Fruit fly (Drosophila melanogaster) whole organism, wandering third instar larva: Measurements from ENCODE around the gene Flacc.
A peak's percentile ranks its signal among the peaks of the same experiment; 100 is the strongest.

Experiments used
- Abd-B ChIP-seq: fragments of >200 bp; optimal IDR thresholded peaks from 2 replicates; lab custom pipeline; 2017; ENCODE audit warnings: missing biosample characterization, missing genetic modification characterization
- CG32264 ChIP-seq: fragments of 200-800 bp; sonication (Bioruptor generic); optimal IDR thresholded peaks from 2 replicates; lab custom pipeline; 2016; ENCODE audit warnings: missing biosample characterization, missing genetic modification characterization
- CG9705 ChIP-seq: fragments of 200-800 bp; sonication (Bioruptor generic); optimal IDR thresholded peaks from 2 replicates; lab custom pipeline; 2018; ENCODE audit warnings: missing biosample characterization, mild to moderate bottlenecking, missing genetic modification characterization
- CrebA ChIP-seq: fragments of 200-800 bp; sonication (Bioruptor generic); optimal IDR thresholded peaks from 2 replicates; lab custom pipeline; 2016; ENCODE audit warnings: missing biosample characterization, mild to moderate bottlenecking, missing genetic modification characterization, borderline replicate concordance
- Dfd ChIP-seq: fragments of >200 bp; optimal IDR thresholded peaks from 2 replicates; lab custom pipeline; 2017; ENCODE audit warnings: missing biosample characterization, missing genetic modification characterization
- Dif ChIP-seq: fragments of 200-275, 200-300 bp; sonication (Bioruptor generic); optimal IDR thresholded peaks from 2 replicates; lab custom pipeline; 2018; ENCODE audit warnings: missing biosample characterization, missing genetic modification characterization; ENCODE audit not compliant: partially characterized antibody
- GATAd ChIP-seq: sonication (Bioruptor generic); optimal IDR thresholded peaks from 2 replicates; lab custom pipeline; 2016; ENCODE audit warnings: missing biosample characterization, missing genetic modification characterization
- HLH106 ChIP-seq: fragments of 200-800 bp; optimal IDR thresholded peaks from 3 replicates; lab custom pipeline; 2019; ENCODE audit warnings: missing biosample characterization, mild to moderate bottlenecking, missing genetic modification characterization, moderate library complexity
- Hnf4 ChIP-seq: fragments of 200-800 bp; sonication (Bioruptor generic); optimal IDR thresholded peaks from 2 replicates; lab custom pipeline; 2016; ENCODE audit warnings: missing biosample characterization, mild to moderate bottlenecking, missing genetic modification characterization
- Hr78 ChIP-seq: fragments of >200 bp; optimal IDR thresholded peaks from 2 replicates; lab custom pipeline; 2017; ENCODE audit warnings: missing biosample characterization, missing genetic modification characterization
- Hr83 ChIP-seq: fragments of 200-300 bp; sonication (Bioruptor generic); optimal IDR thresholded peaks from 2 replicates; lab custom pipeline; 2016; ENCODE audit warnings: missing biosample characterization, mild to moderate bottlenecking, missing genetic modification characterization, moderate library complexity; ENCODE audit not compliant: poor library complexity, severe bottlenecking
- Jra ChIP-seq: sonication (Bioruptor generic); optimal IDR thresholded peaks from 2 replicates; lab custom pipeline; 2016; ENCODE audit warnings: missing biosample characterization, missing genetic modification characterization
- Mio ChIP-seq: sonication (Bioruptor generic); optimal IDR thresholded peaks from 2 replicates; lab custom pipeline; 2016; ENCODE audit warnings: missing biosample characterization, missing genetic modification characterization
- Myc ChIP-seq: fragments of >200 bp; optimal IDR thresholded peaks from 2 replicates; lab custom pipeline; 2017
- N ChIP-seq: fragments of >200 bp; optimal IDR thresholded peaks from 2 replicates; lab custom pipeline; 2018; ENCODE audit warnings: missing biosample characterization, missing external identifiers, missing genetic modification characterization
- OdsH ChIP-seq: fragments of 200-800 bp; sonication (Bioruptor generic); optimal IDR thresholded peaks from 2 replicates; lab custom pipeline; 2016; ENCODE audit warnings: missing biosample characterization, mild to moderate bottlenecking, missing genetic modification characterization
- Rel ChIP-seq, 2 experiments: fragments of 200-800 bp; sonication (Bioruptor generic) in 1 of 2; optimal IDR thresholded peaks; 2 replicates in 1 of 2; 3 replicates in 1 of 2; lab custom pipeline; 2016 to 2019; ENCODE audit warnings: mild to moderate bottlenecking in 2 of 2, missing biosample characterization in 2 of 2, missing genetic modification characterization in 2 of 2, moderate library complexity in 1 of 2
- Sp1 ChIP-seq: fragments of 200-800 bp; sonication (Bioruptor generic); optimal IDR thresholded peaks from 3 replicates; lab custom pipeline; 2019; ENCODE audit warnings: missing biosample characterization, mild to moderate bottlenecking, missing genetic modification characterization, moderate library complexity
- Vsx2 ChIP-seq: fragments of 200-300, 225-300 bp; sonication (Bioruptor generic); optimal IDR thresholded peaks from 2 replicates; lab custom pipeline; 2018; ENCODE audit warnings: missing biosample characterization, missing genetic modification characterization; ENCODE audit not compliant: partially characterized antibody
- br ChIP-seq: fragments of 200-800 bp; sonication (Bioruptor generic); optimal IDR thresholded peaks from 2 replicates; lab custom pipeline; 2016; ENCODE audit warnings: missing biosample characterization, missing genetic modification characterization
- brk ChIP-seq: fragments of 200-800 bp; sonication (Bioruptor generic); optimal IDR thresholded peaks from 2 replicates; lab custom pipeline; 2016; ENCODE audit warnings: missing biosample characterization, mild to moderate bottlenecking, missing genetic modification characterization
- dl ChIP-seq, 2 experiments: fragments of 175-275, 200-275 bp in 1 of 2; fragments of 200-275 bp in 1 of 2; sonication (Bioruptor generic); optimal IDR thresholded peaks; lab custom pipeline; 2018; ENCODE audit warnings: mild to moderate bottlenecking in 2 of 2, missing biosample characterization in 2 of 2, missing genetic modification characterization in 2 of 2, moderate library complexity in 2 of 2; ENCODE audit not compliant: partially characterized antibody in 2 of 2, insufficient read depth in 1 of 2
- dmrt93B ChIP-seq: fragments of 200-800 bp; sonication (Bioruptor generic); optimal IDR thresholded peaks from 2 replicates; lab custom pipeline; 2018; ENCODE audit warnings: missing biosample characterization, mild to moderate bottlenecking, missing genetic modification characterization
- dsf ChIP-seq: sonication (Bioruptor generic); optimal IDR thresholded peaks from 2 replicates; lab custom pipeline; 2016; ENCODE audit warnings: missing biosample characterization, missing genetic modification characterization, borderline replicate concordance
- ey ChIP-seq: fragments of 200-800 bp; sonication (Bioruptor generic); optimal IDR thresholded peaks from 2 replicates; lab custom pipeline; 2016; ENCODE audit warnings: missing biosample characterization, missing genetic modification characterization
- foxo ChIP-seq, 2 experiments: fragments of 200-800 bp; sonication (Bioruptor generic); optimal IDR thresholded peaks; 2 replicates in 1 of 2; 3 replicates in 1 of 2; lab custom pipeline; 2016 to 2017; ENCODE audit warnings: missing biosample characterization in 2 of 2, missing genetic modification characterization in 2 of 2
- fru ChIP-seq: fragments of 200-800 bp; sonication (Bioruptor generic); optimal IDR thresholded peaks from 3 replicates; lab custom pipeline; 2016; ENCODE audit warnings: missing biosample characterization, mild to moderate bottlenecking, missing genetic modification characterization
- h ChIP-seq: fragments of 200-800 bp; sonication (Bioruptor generic); optimal IDR thresholded peaks from 3 replicates; lab custom pipeline; 2016; ENCODE audit warnings: missing biosample characterization, mild to moderate bottlenecking, missing genetic modification characterization
- jim ChIP-seq: fragments of 175-275, 200-325 bp; sonication (Bioruptor generic); optimal IDR thresholded peaks from 2 replicates; lab custom pipeline; 2016; ENCODE audit warnings: missing biosample characterization, mild to moderate bottlenecking, missing genetic modification characterization
- lola ChIP-seq: fragments of >200 bp; optimal IDR thresholded peaks from 2 replicates; lab custom pipeline; 2017; ENCODE audit warnings: missing biosample characterization, missing genetic modification characterization
- pan ChIP-seq: fragments of >200 bp; optimal IDR thresholded peaks from 2 replicates; lab custom pipeline; 2017
- psq ChIP-seq: fragments of 200-800 bp; sonication (Bioruptor generic); optimal IDR thresholded peaks from 3 replicates; lab custom pipeline; 2017; ENCODE audit warnings: missing biosample characterization, mild to moderate bottlenecking, missing genetic modification characterization, moderate library complexity
- rgr ChIP-seq: fragments of 200-800 bp; sonication (Bioruptor generic); optimal IDR thresholded peaks from 3 replicates; lab custom pipeline; 2016; ENCODE audit warnings: missing biosample characterization, mild to moderate bottlenecking, missing genetic modification characterization
- sage ChIP-seq: fragments of 200-800 bp; sonication (Bioruptor generic); optimal IDR thresholded peaks from 2 replicates; lab custom pipeline; 2016; ENCODE audit warnings: missing biosample characterization, mild to moderate bottlenecking, missing genetic modification characterization
- sv ChIP-seq: fragments of 200-800 bp; sonication (Bioruptor generic); optimal IDR thresholded peaks from 3 replicates; lab custom pipeline; 2016; ENCODE audit warnings: missing biosample characterization, missing genetic modification characterization
- tai ChIP-seq: sonication (Bioruptor generic); optimal IDR thresholded peaks from 2 replicates; lab custom pipeline; 2016; ENCODE audit warnings: missing biosample characterization, missing genetic modification characterization
- usp ChIP-seq: fragments of >200 bp; optimal IDR thresholded peaks from 2 replicates; lab custom pipeline; 2017; ENCODE audit warnings: missing biosample characterization, missing genetic modification characterization
- woc ChIP-seq: sonication (Bioruptor generic); optimal IDR thresholded peaks from 2 replicates; lab custom pipeline; 2016; ENCODE audit warnings: missing biosample characterization, mild to moderate bottlenecking, missing genetic modification characterization

Flacc gene

DNA sequence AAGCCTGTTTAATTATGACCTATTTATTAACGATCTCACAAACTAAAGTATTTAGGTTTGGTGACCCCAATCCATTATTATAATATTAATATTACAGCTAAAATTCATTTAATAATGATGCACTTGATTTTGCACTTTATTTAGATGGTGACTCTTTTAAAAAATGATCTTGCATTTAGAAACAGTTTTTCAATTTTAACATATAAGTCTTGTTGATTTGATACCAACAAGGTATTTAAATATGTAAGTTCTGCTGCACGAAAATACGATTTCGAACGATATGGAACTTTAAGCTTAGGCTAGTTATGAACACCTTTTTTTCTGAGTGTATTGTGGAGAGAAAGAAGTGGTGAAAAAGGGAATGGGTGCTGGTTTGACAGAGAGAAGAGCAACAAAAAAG, 20.7 kb upstream of the Flacc start:
- TF ChIP-seq Dfd (GFP tag; lab: Kevin White, UChicago) (no peak), Rel (GFP tag; optimal IDR thresholded peaks at IDR 0.05; lab: Kevin White, UChicago) (no peak), Rel (tag; optimal IDR thresholded peaks at IDR 0.05; lab: Kevin White, UChicago) (no peak), Hr78 (GFP tag; lab: Kevin White, UChicago) (no peak), tai (GFP tag; lab: Kevin White, UChicago) (no peak), psq (GFP tag; lab: Kevin White, UChicago) (peak; percentile 50), ey (GFP tag; lab: Kevin White, UChicago) (peak; percentile 6), br (GFP tag; lab: Kevin White, UChicago) (no peak), foxo (GFP tag; optimal IDR thresholded peaks at IDR 0.05; lab: Kevin White, UChicago) (peak in 1 of 2 experiments; percentile 40), lola (no peak), pan (lab: Kevin White, UChicago) (no peak), h (peak; percentile 37), Abd-B (GFP tag; lab: Kevin White, UChicago) (no peak), usp (no peak), fru (GFP tag; lab: Kevin White, UChicago) (peak; percentile 36), Jra (no peak), CG32264 (GFP tag; lab: Kevin White, UChicago) (no peak), CG9705 (GFP tag; lab: Kevin White, UChicago) (no peak), woc (peak; percentile 19), HLH106 (tag; lab: Kevin White, UChicago) (peak; percentile 46), GATAd (GFP tag; lab: Kevin White, UChicago) (no peak), dmrt93B (peak; percentile 0), Myc (lab: Kevin White, UChicago) (no peak), Dif (GFP tag; lab: Kevin White, UChicago) (no peak), Vsx2 (GFP tag; lab: Kevin White, UChicago) (no peak), CrebA (GFP tag; lab: Kevin White, UChicago) (no peak), dsf (no peak), dl (GFP tag; optimal IDR thresholded peaks at IDR 0.05; lab: Kevin White, UChicago; ENCODE audit: insufficient read depth in 1 of 2, partially characterized antibody in 2 of 2) (no peak), OdsH (GFP tag; lab: Kevin White, UChicago) (peak; percentile 18), Sp1 (GFP tag; lab: Kevin White, UChicago) (peak; percentile 61), sv (GFP tag; lab: Kevin White, UChicago) (no peak), jim (no peak), Hr83 (no peak), N (no peak), Hnf4 (GFP tag; lab: Kevin White, UChicago) (no peak), rgr (no peak), Mio (GFP tag; lab: Kevin White, UChicago) (no peak), sage (no peak), brk (GFP tag; lab: Kevin White, UChicago) (no peak)

DNA sequence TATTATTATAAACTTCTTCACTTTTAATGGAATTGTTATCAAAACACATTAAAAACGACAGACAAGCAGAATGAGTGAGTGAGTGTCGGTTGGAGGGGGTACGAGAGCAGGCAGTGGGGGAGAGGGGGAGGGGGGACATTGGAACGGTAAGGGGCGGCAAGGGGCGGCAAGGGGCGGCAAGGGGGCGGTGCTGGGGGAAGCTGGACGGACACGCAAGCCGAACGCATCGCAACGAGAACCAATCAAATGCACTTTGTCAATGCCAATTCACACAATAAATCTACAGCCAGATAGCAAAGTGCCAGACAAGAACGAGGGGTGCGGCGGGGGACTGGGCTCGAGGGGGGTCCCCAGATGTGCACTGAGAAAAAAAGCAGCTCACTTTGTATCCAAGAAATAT, 20.3 kb upstream of the Flacc start:
- TF ChIP-seq HLH106 (tag; lab: Kevin White, UChicago) (no peak), foxo (GFP tag; optimal IDR thresholded peaks at IDR 0.05; lab: Kevin White, UChicago) (no peak), Rel (GFP tag; optimal IDR thresholded peaks at IDR 0.05; lab: Kevin White, UChicago) (no peak), Rel (tag; optimal IDR thresholded peaks at IDR 0.05; lab: Kevin White, UChicago) (peak; percentile 21), usp (no peak), Dfd (GFP tag; lab: Kevin White, UChicago) (peak; percentile 21)
- TF ChIP-seq, all 38 proteins: peak for 2

DNA sequence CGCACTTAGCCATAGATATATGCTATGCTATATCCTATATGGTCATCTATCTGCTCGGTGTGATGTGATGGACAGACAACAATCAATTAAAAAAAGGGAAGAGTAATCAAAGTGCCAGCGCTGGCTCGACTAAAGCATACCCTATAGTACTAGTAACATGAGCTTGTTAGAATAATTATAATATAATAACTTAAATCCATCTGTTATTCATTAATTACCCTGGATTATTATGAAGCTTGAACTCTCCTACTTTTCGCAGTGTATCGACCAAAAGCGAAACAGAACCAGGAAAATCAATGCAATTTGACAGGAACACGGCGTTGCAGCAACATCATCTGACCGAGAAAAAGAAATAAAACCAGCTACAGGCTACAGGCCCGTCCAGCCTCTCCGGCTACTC, 19.9 kb upstream of the Flacc start:
- TF ChIP-seq Dif (GFP tag; lab: Kevin White, UChicago) (no peak), HLH106 (tag; lab: Kevin White, UChicago) (no peak), OdsH (GFP tag; lab: Kevin White, UChicago) (no peak), CG9705 (GFP tag; lab: Kevin White, UChicago) (no peak), Myc (lab: Kevin White, UChicago) (no peak), psq (GFP tag; lab: Kevin White, UChicago) (no peak), dl (GFP tag; optimal IDR thresholded peaks at IDR 0.05; lab: Kevin White, UChicago; ENCODE audit: insufficient read depth in 1 of 2, partially characterized antibody in 2 of 2) (no peak), lola (no peak), Mio (GFP tag; lab: Kevin White, UChicago) (no peak), Hnf4 (GFP tag; lab: Kevin White, UChicago) (no peak), pan (lab: Kevin White, UChicago) (no peak), h (no peak), Hr78 (GFP tag; lab: Kevin White, UChicago) (no peak), brk (GFP tag; lab: Kevin White, UChicago) (no peak), Vsx2 (GFP tag; lab: Kevin White, UChicago) (no peak)
- TF ChIP-seq, all 38 proteins: peak for 0
